Worm (Caenorhabditis elegans): Measurements from ENCODE around the gene T27A8.7.

T27A8.7 gene

ce11 chrX:16072595-16072994 is 17.2 kb downstream of the T27A8.7 start, which contains the start of gene col-187:
Gene col-187, plus strand, starts transcription at chrX:16072895.
- TF ChIP-seq hlh-13 (GFP tag; optimal IDR thresholded peaks at IDR 0.05), result no peak

ce11 chrX:16076470-16076869 is 21.1 kb downstream of the T27A8.7 start, which contains the start of gene C30F2.4:
Gene C30F2.4, minus strand, starts transcription at chrX:16076570.
- TF ChIP-seq pax-1 (tag; optimal IDR thresholded peaks at IDR 0.05), result no peak
- no peak for TF ChIP-seq ceh-45 (GFP tag; IDR thresholded peaks at IDR 0.05)
- no peak for TF ChIP-seq K09A11.1 (tag; optimal IDR thresholded peaks at IDR 0.05; ENCODE audit: insufficient read depth)
- no peak for TF ChIP-seq pha-4 (tag; optimal IDR thresholded peaks at IDR 0.05)
- no peak for TF ChIP-seq C08G9.2 (tag; optimal IDR thresholded peaks at IDR 0.05)
- TF ChIP-seq pag-3 (tag; optimal IDR thresholded peaks at IDR 0.05; ENCODE audit: borderline replicate concordance), result no peak
- no peak for TF ChIP-seq pha-2 (tag; optimal IDR thresholded peaks at IDR 0.05)
- TF ChIP-seq pat-9 (tag; optimal IDR thresholded peaks at IDR 0.05), result no peak
- no peak for TF ChIP-seq ceh-9 (tag; optimal IDR thresholded peaks at IDR 0.05)
- no peak for TF ChIP-seq ttx-3 (tag; optimal IDR thresholded peaks at IDR 0.05)
- no peak for TF ChIP-seq sox-2 (GFP tag; IDR thresholded peaks at IDR 0.05)
- TF ChIP-seq K02D7.2 (tag; optimal IDR thresholded peaks at IDR 0.05), result no peak
- TF ChIP-seq pros-1 (tag; optimal IDR thresholded peaks at IDR 0.05), result no peak
- TF ChIP-seq fkh-10 (GFP tag; optimal IDR thresholded peaks at IDR 0.05), result no peak
- TF ChIP-seq syd-9 (tag; optimal IDR thresholded peaks at IDR 0.05), result no peak

ce11 chrX:16078695-16079094 is 23.4 kb downstream of the T27A8.7 start:
- TF ChIP-seq sdc-2 (tag; optimal IDR thresholded peaks at IDR 0.05) (no peak), tbx-7 (tag; optimal IDR thresholded peaks at IDR 0.05) (no peak), hlh-13 (GFP tag; optimal IDR thresholded peaks at IDR 0.05) (no peak), hlh-8 (tag; optimal IDR thresholded peaks at IDR 0.05) (no peak), pax-1 (tag; optimal IDR thresholded peaks at IDR 0.05) (no peak), hlh-6 (tag; optimal IDR thresholded peaks at IDR 0.05) (no peak), fax-1 (tag; optimal IDR thresholded peaks at IDR 0.05) (no peak), ets-4 (tag; optimal IDR thresholded peaks at IDR 0.05) (no peak), dmd-4 (tag; optimal IDR thresholded peaks at IDR 0.05; ENCODE audit: borderline replicate concordance) (no peak), ceh-30 (tag; optimal IDR thresholded peaks at IDR 0.05) (no peak), lin-11 (tag; optimal IDR thresholded peaks at IDR 0.05) (no peak), zip-5 (tag; optimal IDR thresholded peaks at IDR 0.05) (no peak), hlh-30 (tag; optimal IDR thresholded peaks at IDR 0.05; ENCODE audit: insufficient read depth) (no peak), sox-2 (GFP tag; IDR thresholded peaks at IDR 0.05) (no peak), che-1 (tag; optimal IDR thresholded peaks at IDR 0.05) (no peak)

ce11 chrX:16082024-16082423 is 26.7 kb downstream of the T27A8.7 start, which contains the start of gene idpp-14:
Gene idpp-14, plus strand, starts transcription at chrX:16082347.
- TF ChIP-seq npax-4 (tag; optimal IDR thresholded peaks at IDR 0.05) (no peak), ceh-48 (tag; optimal IDR thresholded peaks at IDR 0.05) (no peak), zip-5 (tag; optimal IDR thresholded peaks at IDR 0.05) (no peak), pros-1 (tag; optimal IDR thresholded peaks at IDR 0.05) (no peak), ahr-1 (tag; optimal IDR thresholded peaks at IDR 0.05) (no peak), ceh-45 (GFP tag; IDR thresholded peaks at IDR 0.05) (no peak), fax-1 (tag; optimal IDR thresholded peaks at IDR 0.05) (no peak), ceh-2 (tag; optimal IDR thresholded peaks at IDR 0.05) (no peak), ama-1 (optimal IDR thresholded peaks at IDR 0.05) (no peak), ttx-3 (tag; optimal IDR thresholded peaks at IDR 0.05) (no peak), lim-6 (tag; optimal IDR thresholded peaks at IDR 0.05) (no peak), fkh-10 (GFP tag; optimal IDR thresholded peaks at IDR 0.05) (no peak), C08G9.2 (tag; optimal IDR thresholded peaks at IDR 0.05) (no peak), pha-2 (tag; optimal IDR thresholded peaks at IDR 0.05) (no peak), eyg-1 (tag; optimal IDR thresholded peaks at IDR 0.05) (no peak)

- no peak for TF ChIP-seq ceh-48 (tag; optimal IDR thresholded peaks at IDR 0.05)
- TF ChIP-seq elt-2 (tag; optimal IDR thresholded peaks at IDR 0.05), result no peak
- TF ChIP-seq ets-4 (tag; optimal IDR thresholded peaks at IDR 0.05), result no peak
- no peak for TF ChIP-seq pax-1 (tag; optimal IDR thresholded peaks at IDR 0.05)
- TF ChIP-seq ahr-1 (tag; optimal IDR thresholded peaks at IDR 0.05), result no peak
- no peak for TF ChIP-seq ceh-14 (tag; optimal IDR thresholded peaks at IDR 0.05)
- TF ChIP-seq ceh-30 (tag; optimal IDR thresholded peaks at IDR 0.05), result no peak
- no peak for TF ChIP-seq mec-3 (tag; optimal IDR thresholded peaks at IDR 0.05; ENCODE audit: borderline replicate concordance)
Measured at ce11 chrX:16085094-16085493, 29.7 kb downstream of the T27A8.7 start, which contains the start of gene C30F2.2. Gene C30F2.2, minus strand, starts transcription at chrX:16085215.
